Fruit fly (Drosophila melanogaster): ENCODE data around the gene glec.

dm6 chr3R:21889945-21890344 is 33.9 kb upstream of the glec start:
- TF ChIP-seq Myc (optimal IDR thresholded peaks at IDR 0.05) = no peak
- no peak for TF ChIP-seq Sin3A (optimal IDR thresholded peaks at IDR 0.05)
- TF ChIP-seq psq (optimal IDR thresholded peaks at IDR 0.05) = no peak
- TF ChIP-seq h (optimal IDR thresholded peaks at IDR 0.05) = no peak
- no peak for TF ChIP-seq ttk (optimal IDR thresholded peaks at IDR 0.05)
- no peak for TF ChIP-seq insv (optimal IDR thresholded peaks at IDR 0.05)
